Worm (Caenorhabditis elegans) whole organism, L3 larva: ENCODE results near the gene C35A11.2.

ENCODE experiments used
- ZK546.5 ChIP-seq: sonication (generic microtip); optimal IDR thresholded peaks from 2 replicates; lab custom pipeline; 2017; ENCODE audit warnings: missing biosample characterization, missing genetic modification characterization
- aly-2 ChIP-seq: fragments of 150-350 bp; optimal IDR thresholded peaks from 2 replicates; lab custom pipeline; 2014; ENCODE audit warnings: missing biosample characterization, missing genetic modification characterization
- egl-27 ChIP-seq: sonication (generic microtip); optimal IDR thresholded peaks from 4 replicates; lab custom pipeline; 2017; ENCODE audit warnings: missing biosample characterization, missing genetic modification reagents, missing genetic modification characterization
- unc-39 ChIP-seq: sonication (generic microtip); optimal IDR thresholded peaks from 4 replicates; lab custom pipeline; 2017; ENCODE audit warnings: missing biosample characterization, missing genetic modification characterization

DNA sequence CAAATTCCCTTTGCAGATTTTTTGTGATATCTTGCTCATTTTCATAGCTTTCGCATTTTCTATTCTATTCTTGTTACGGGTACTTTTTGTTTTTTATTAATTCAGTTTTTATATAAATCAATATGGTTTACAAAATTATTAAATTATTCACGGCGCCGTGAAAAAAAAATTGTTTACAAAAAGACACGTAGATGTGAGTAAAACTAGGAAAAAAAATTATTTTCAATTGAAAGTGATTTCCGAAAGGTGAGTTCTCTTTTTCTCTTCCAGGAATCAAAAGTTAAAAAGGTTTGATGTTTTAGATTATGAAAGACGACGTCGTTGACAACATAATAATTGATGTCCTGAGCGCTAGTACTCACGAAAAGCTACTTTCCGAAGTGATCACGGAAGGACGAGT is 22.1 kb downstream of the C35A11.2 start, which contains the start of gene C25A6.1:
- TF ChIP-seq ZK546.5 (tag; lab: Kevin White, UChicago) (no peak), unc-39 (no peak), aly-2 (tag; lab: Kevin White, UChicago) (no peak), egl-27 (tag; lab: Kevin White, UChicago) (no peak)
